Worm (Caenorhabditis elegans) whole organism, early embryonic: ENCODE measurements around the gene W09C2.8.

Experiments used
- B0310.2 ChIP-seq: sonication (generic microtip); optimal IDR thresholded peaks from 2 replicates; lab custom pipeline; 2016; ENCODE audit warnings: mild to moderate bottlenecking, missing genetic modification characterization, missing compliant biosample characterization
- F13C5.2 ChIP-seq: sonication (generic microtip); optimal IDR thresholded peaks from 2 replicates; lab custom pipeline; 2017; ENCODE audit warnings: mild to moderate bottlenecking, missing genetic modification characterization, inconsistent platforms, missing compliant biosample characterization
- aly-1 ChIP-seq: sonication (generic microtip); optimal IDR thresholded peaks from 2 replicates; lab custom pipeline; 2016; ENCODE audit warnings: missing genetic modification characterization, missing compliant biosample characterization
- ama-1 ChIP-seq: fragments of 150-350 bp; optimal IDR thresholded peaks from 2 replicates; lab custom pipeline; 2014
- ceh-13 ChIP-seq: fragments of 200-800 bp; sonication (Bioruptor generic); optimal IDR thresholded peaks from 2 replicates; lab custom pipeline; 2018; ENCODE audit warnings: mild to moderate bottlenecking, missing genetic modification characterization, missing compliant biosample characterization
- ceh-36 ChIP-seq: sonication (generic microtip); optimal IDR thresholded peaks from 2 replicates; lab custom pipeline; 2016; ENCODE audit warnings: missing genetic modification characterization, inconsistent platforms, missing compliant biosample characterization
- ets-7 ChIP-seq: sonication (generic microtip); optimal IDR thresholded peaks from 2 replicates; lab custom pipeline; 2016; ENCODE audit warnings: missing genotype, missing genetic modification characterization, missing compliant biosample characterization
- flt-1 ChIP-seq: fragments of 200-800 bp; sonication (Bioruptor generic); IDR thresholded peaks from 2 replicates; pipeline ENCODE4 v1.3.6; 2022; ENCODE audit warnings: missing genetic modification characterization, missing compliant biosample characterization
- hmbx-1 ChIP-seq: sonication (generic microtip); optimal IDR thresholded peaks from 2 replicates; lab custom pipeline; 2016; ENCODE audit warnings: mild to moderate bottlenecking, missing genetic modification characterization, missing compliant biosample characterization
- hmg-4 ChIP-seq: fragments of 200-800 bp; sonication (Bioruptor generic); optimal IDR thresholded peaks from 2 replicates; lab custom pipeline; 2018; ENCODE audit warnings: mild to moderate bottlenecking, missing genetic modification characterization, missing compliant biosample characterization
- hnd-1 ChIP-seq: sonication (generic microtip); optimal IDR thresholded peaks from 2 replicates; lab custom pipeline; 2016; ENCODE audit warnings: missing genetic modification characterization, missing compliant biosample characterization
- pes-1 ChIP-seq: fragments of 200-800 bp; sonication (Bioruptor generic); IDR thresholded peaks from 2 replicates; pipeline ENCODE4 v1.3.6; 2022; ENCODE audit warnings: missing genetic modification reagents, missing genetic modification characterization, missing compliant biosample characterization
- scrt-1 ChIP-seq: fragments of 200-800 bp; sonication (Bioruptor generic); IDR thresholded peaks from 2 replicates; pipeline ENCODE4 v1.3.6; 2022; ENCODE audit warnings: missing genetic modification characterization, missing compliant biosample characterization
- sea-1 ChIP-seq: fragments of 200-800 bp; sonication (Bioruptor generic); conservative IDR thresholded peaks from 2 replicates; pipeline ENCODE4 v1.3.6; 2022; ENCODE audit warnings: missing genetic modification characterization, missing compliant biosample characterization
- tbx-11 ChIP-seq: fragments of 200-800 bp; sonication (Bioruptor generic); IDR thresholded peaks from 2 replicates; pipeline ENCODE4 v1.3.6; 2022; ENCODE audit warnings: missing genetic modification characterization, missing compliant biosample characterization
- tbx-37 ChIP-seq: fragments of 200-800 bp; sonication (Bioruptor generic); conservative IDR thresholded peaks from 2 replicates; pipeline ENCODE4 v1.3.6; 2022; ENCODE audit warnings: missing genetic modification reagents, missing genetic modification characterization, missing compliant biosample characterization
- tra-4 ChIP-seq: sonication (generic microtip); optimal IDR thresholded peaks from 2 replicates; lab custom pipeline; 2017; ENCODE audit warnings: missing genetic modification characterization, missing compliant biosample characterization

The W09C2.8 gene

ce11 chrIV:9651234-9651633, 27.1 kb upstream of the W09C2.8 start, which contains the start of gene chca-1:
chca-1 (plus strand) TSS chrIV:9651394.
- TF ChIP-seq scrt-1 (GFP tag; lab: Robert Waterston, UW) (no peak), F13C5.2 (no peak)

ce11 chrIV:9648682-9649081, 24.5 kb upstream of the W09C2.8 start, which contains the start of gene srm-3:
srm-3 (plus strand) TSS chrIV:9648982.
- TF ChIP-seq flt-1 (GFP tag; lab: Robert Waterston, UW): no peak
- TF ChIP-seq hmg-4 (GFP tag; lab: Kevin White, UChicago): no peak
- no peak for TF ChIP-seq B0310.2 (tag; lab: Kevin White, UChicago)
- TF ChIP-seq ceh-36: no peak
- TF ChIP-seq ama-1: no peak
- no peak for TF ChIP-seq F13C5.2
- TF ChIP-seq hnd-1: no peak
- TF ChIP-seq tbx-37 (GFP tag; lab: Robert Waterston, UW): no peak
- no peak for TF ChIP-seq tra-4 (tag; lab: Kevin White, UChicago)
- TF ChIP-seq tbx-11 (GFP tag; lab: Robert Waterston, UW): no peak
- TF ChIP-seq aly-1 (tag; lab: Kevin White, UChicago): no peak
- TF ChIP-seq scrt-1 (GFP tag; lab: Robert Waterston, UW): no peak
- no peak for TF ChIP-seq ceh-13 (GFP tag; lab: Kevin White, UChicago)
- no peak for TF ChIP-seq sea-1
- TF ChIP-seq ets-7: no peak

- TF ChIP-seq ama-1 (no peak), hmg-4 (GFP tag; lab: Kevin White, UChicago) (no peak), ceh-36 (no peak), F13C5.2 (peak; percentile 1), pes-1 (GFP tag; lab: Robert Waterston, UW) (no peak)
Measured at ce11 chrIV:9647789-9648361, 23.7 kb upstream of the W09C2.8 start, which contains the start of gene amph-1. amph-1 (minus strand) TSS chrIV:9647873.

ce11 chrIV:9643188-9643587, 19.0 kb upstream of the W09C2.8 start, which contains the start of gene degl-2:
degl-2 (plus strand) TSS chrIV:9643488.
- no peak for TF ChIP-seq tbx-37 (GFP tag; lab: Robert Waterston, UW)
- TF ChIP-seq pes-1 (GFP tag; lab: Robert Waterston, UW): no peak
- TF ChIP-seq F13C5.2: no peak
- no peak for TF ChIP-seq ama-1
- TF ChIP-seq tbx-11 (GFP tag; lab: Robert Waterston, UW): no peak
- no peak for TF ChIP-seq B0310.2 (tag; lab: Kevin White, UChicago)
- TF ChIP-seq ets-7: no peak
- TF ChIP-seq hmbx-1 (tag; lab: Kevin White, UChicago): no peak

ce11 chrIV:9641925-9642324, 17.8 kb upstream of the W09C2.8 start, which contains the start of gene del-2:
del-2 (minus strand) TSS chrIV:9642025.
- TF ChIP-seq ets-7 (no peak), sea-1 (no peak), scrt-1 (GFP tag; lab: Robert Waterston, UW) (no peak)

ce11 chrIV:9634848-9635247, 10.7 kb upstream of the W09C2.8 start, which contains the start of gene mca-1:
mca-1 (minus strand) TSS chrIV:9634948.
- TF ChIP-seq ceh-36: no peak
- no peak for TF ChIP-seq sea-1
- no peak for TF ChIP-seq flt-1 (GFP tag; lab: Robert Waterston, UW)
- TF ChIP-seq hmbx-1 (tag; lab: Kevin White, UChicago): no peak
- no peak for TF ChIP-seq aly-1 (tag; lab: Kevin White, UChicago)
- no peak for TF ChIP-seq scrt-1 (GFP tag; lab: Robert Waterston, UW)
- TF ChIP-seq tbx-11 (GFP tag; lab: Robert Waterston, UW): no peak
- TF ChIP-seq tra-4 (tag; lab: Kevin White, UChicago): no peak
- no peak for TF ChIP-seq hmg-4 (GFP tag; lab: Kevin White, UChicago)
- TF ChIP-seq ets-7: no peak
- TF ChIP-seq B0310.2 (tag; lab: Kevin White, UChicago): no peak

- TF ChIP-seq tra-4 (tag; lab: Kevin White, UChicago): no peak
- TF ChIP-seq F13C5.2: no peak
- TF ChIP-seq tbx-37 (GFP tag; lab: Robert Waterston, UW): no peak
- TF ChIP-seq scrt-1 (GFP tag; lab: Robert Waterston, UW): no peak
- no peak for TF ChIP-seq hmg-4 (GFP tag; lab: Kevin White, UChicago)
- TF ChIP-seq ama-1: no peak
- no peak for TF ChIP-seq B0310.2 (tag; lab: Kevin White, UChicago)
- no peak for TF ChIP-seq pes-1 (GFP tag; lab: Robert Waterston, UW)
- TF ChIP-seq hmbx-1 (tag; lab: Kevin White, UChicago): no peak
- no peak for TF ChIP-seq sea-1
- TF ChIP-seq tbx-11 (GFP tag; lab: Robert Waterston, UW): no peak
- no peak for TF ChIP-seq flt-1 (GFP tag; lab: Robert Waterston, UW)
- no peak for TF ChIP-seq ceh-13 (GFP tag; lab: Kevin White, UChicago)
- no peak for TF ChIP-seq hnd-1
- no peak for TF ChIP-seq ceh-36
- TF ChIP-seq ets-7: no peak
- TF ChIP-seq aly-1 (tag; lab: Kevin White, UChicago): no peak
Measured at ce11 chrIV:9633889-9634288, 9.7 kb upstream of the W09C2.8 start.

- no peak for TF ChIP-seq ama-1
- no peak for TF ChIP-seq ceh-36
- no peak for TF ChIP-seq tbx-11 (GFP tag; lab: Robert Waterston, UW)
- TF ChIP-seq hnd-1: no peak
- no peak for TF ChIP-seq sea-1
- no peak for TF ChIP-seq scrt-1 (GFP tag; lab: Robert Waterston, UW)
- no peak for TF ChIP-seq hmbx-1 (tag; lab: Kevin White, UChicago)
- no peak for TF ChIP-seq flt-1 (GFP tag; lab: Robert Waterston, UW)
- TF ChIP-seq ceh-13 (GFP tag; lab: Kevin White, UChicago): no peak
Measured at ce11 chrIV:9632966-9633494, 8.9 kb upstream of the W09C2.8 start.
